Fruit fly (Drosophila melanogaster): ENCODE data around the gene bnk.

Gene bnk

dm6 chr3R:31218214-31218876 lies 25.2 kb downstream of the bnk start:
- TF ChIP-seq exex (tag; optimal IDR thresholded peaks at IDR 0.05) (peak; percentile 50), Chrac-16 (GFP tag; optimal IDR thresholded peaks at IDR 0.05) (no peak), chinmo (GFP tag; IDR thresholded peaks at IDR 0.05; ENCODE audit: partially characterized antibody) (no peak), lbe (GFP tag; optimal IDR thresholded peaks at IDR 0.05) (no peak), unpg (GFP tag; optimal IDR thresholded peaks at IDR 0.05) (no peak), CG6254 (GFP tag; optimal IDR thresholded peaks at IDR 0.05) (peak; percentile 50), maf-S (GFP tag; optimal IDR thresholded peaks at IDR 0.05) (no peak), CG17912 (GFP tag; optimal IDR thresholded peaks at IDR 0.05) (peak; percentile 74), MBD-R2 (GFP tag; IDR thresholded peaks at IDR 0.05) (no peak), unc-4 (GFP tag; IDR thresholded peaks at IDR 0.05; ENCODE audit: partially characterized antibody) (no peak), CG17186 (GFP tag; optimal IDR thresholded peaks at IDR 0.05) (peak; percentile 22), CG10267 (tag; optimal IDR thresholded peaks at IDR 0.05) (no peak), CG17568 (GFP tag; optimal IDR thresholded peaks at IDR 0.05) (no peak), CG7839 (tag; optimal IDR thresholded peaks at IDR 0.05) (no peak), ftz-f1 (GFP tag; optimal IDR thresholded peaks at IDR 0.05) (no peak), p53 (GFP tag; optimal IDR thresholded peaks at IDR 0.05) (no peak), CG7556 (GFP tag; optimal IDR thresholded peaks at IDR 0.05) (no peak), dati (GFP tag; IDR thresholded peaks at IDR 0.05) (no peak), CG12071 (GFP tag; optimal IDR thresholded peaks at IDR 0.05) (no peak), nerfin-2 (GFP tag; IDR thresholded peaks at IDR 0.05; ENCODE audit: partially characterized antibody) (no peak), Rx (GFP tag; IDR thresholded peaks at IDR 0.05) (no peak), CG10543 (GFP tag; optimal IDR thresholded peaks at IDR 0.05) (peak; percentile 50), chn (GFP tag; optimal IDR thresholded peaks at IDR 0.05) (no peak), yki (optimal IDR thresholded peaks at IDR 0.05) (no peak), lmd (GFP tag; IDR thresholded peaks at IDR 0.05) (no peak), fu2 (GFP tag; optimal IDR thresholded peaks at IDR 0.05) (no peak), zfh1 (GFP tag; IDR thresholded peaks at IDR 0.05) (no peak), B-H1 (GFP tag; IDR thresholded peaks at IDR 0.05) (no peak), ro (GFP tag; IDR thresholded peaks at IDR 0.05) (no peak), H15 (GFP tag; IDR thresholded peaks at IDR 0.05) (no peak), CoRest (tag; optimal IDR thresholded peaks at IDR 0.05) (no peak), Sox100B (GFP tag; optimal IDR thresholded peaks at IDR 0.05) (no peak), CG18011 (GFP tag; optimal IDR thresholded peaks at IDR 0.05) (no peak), CG9876 (GFP tag; optimal IDR thresholded peaks at IDR 0.05) (no peak), ems (GFP tag; optimal IDR thresholded peaks at IDR 0.05) (no peak), CG12104 (GFP tag; optimal IDR thresholded peaks at IDR 0.05) (no peak), fd3F (GFP tag; optimal IDR thresholded peaks at IDR 0.05) (no peak), CG9609 (GFP tag; optimal IDR thresholded peaks at IDR 0.05) (no peak), CG7786 (GFP tag; optimal IDR thresholded peaks at IDR 0.05) (no peak), sob (GFP tag; IDR thresholded peaks at IDR 0.05) (no peak), CG9797 (GFP tag; optimal IDR thresholded peaks at IDR 0.05) (no peak), Camta (GFP tag; optimal IDR thresholded peaks at IDR 0.05) (no peak), aop (GFP tag; IDR thresholded peaks at IDR 0.05) (no peak), CG12769 (tag; optimal IDR thresholded peaks at IDR 0.05) (no peak), esg (GFP tag; conservative IDR thresholded peaks at IDR 0.05) (no peak), CG12155 (GFP tag; optimal IDR thresholded peaks at IDR 0.05) (no peak), Med (GFP tag) (peak; percentile 67), sima (GFP tag; optimal IDR thresholded peaks at IDR 0.05) (no peak), CG12659 (GFP tag; optimal IDR thresholded peaks at IDR 0.05) (no peak), CG4424 (GFP tag; optimal IDR thresholded peaks at IDR 0.05) (no peak), kay (GFP tag; optimal IDR thresholded peaks at IDR 0.05) (no peak)
